Worm (Caenorhabditis elegans): ENCODE data around the gene str-243.

The str-243 gene

ce11 chrV:1488642-1489041 lies 33.9 kb upstream of the str-243 start:
- TF ChIP-seq ztf-1 (GFP tag; conservative IDR thresholded peaks at IDR 0.05) (no peak), C34F6.9 (tag; optimal IDR thresholded peaks at IDR 0.05) (peak; percentile 14)

ce11 chrV:1491510-1491909 lies 31.1 kb upstream of the str-243 start, which contains the start of gene C38C3.6:
Gene C38C3.6 (minus strand): TSS chrV:1491610.
- TF ChIP-seq R02D3.7 (tag; optimal IDR thresholded peaks at IDR 0.05) (no peak), nhr-12 (tag; optimal IDR thresholded peaks at IDR 0.05) (no peak), ZK546.5 (tag; optimal IDR thresholded peaks at IDR 0.05) (no peak), nhr-23 (tag; optimal IDR thresholded peaks at IDR 0.05) (no peak)

- no peak for TF ChIP-seq lin-11 (tag; optimal IDR thresholded peaks at IDR 0.05)
- no peak for TF ChIP-seq lsy-2 (tag; optimal IDR thresholded peaks at IDR 0.05)
- TF ChIP-seq nhr-10 (tag; optimal IDR thresholded peaks at IDR 0.05) = no peak
- TF ChIP-seq sma-3 (GFP tag; optimal IDR thresholded peaks at IDR 0.05) = no peak
Observed at ce11 chrV:1494469-1494868, 28.1 kb upstream of the str-243 start, which contains the start of gene spig-7. Gene spig-7 (plus strand): TSS chrV:1494769.

- TF ChIP-seq R02D3.7 (tag; optimal IDR thresholded peaks at IDR 0.05) (no peak), snpc-4 (tag; optimal IDR thresholded peaks at IDR 0.05) (no peak), nhr-237 (tag; optimal IDR thresholded peaks at IDR 0.05) (no peak), crh-2 (tag; optimal IDR thresholded peaks at IDR 0.05) (no peak), sma-3 (GFP tag; optimal IDR thresholded peaks at IDR 0.05) (no peak), fos-1 (tag; optimal IDR thresholded peaks at IDR 0.05) (no peak), ama-1 (optimal IDR thresholded peaks at IDR 0.05) (no peak), alr-1 (tag; optimal IDR thresholded peaks at IDR 0.05) (no peak)
Observed at ce11 chrV:1495334-1495733, 27.3 kb upstream of the str-243 start, which contains the start of gene C38C3.3. Gene C38C3.3 (plus strand): TSS chrV:1495634.

ce11 chrV:1495752-1496151 lies 26.8 kb upstream of the str-243 start:
- TF ChIP-seq ZK546.5 (tag; optimal IDR thresholded peaks at IDR 0.05) = no peak
- no peak for TF ChIP-seq dmd-4 (tag; optimal IDR thresholded peaks at IDR 0.05)
- TF ChIP-seq nhr-23 (tag; optimal IDR thresholded peaks at IDR 0.05) = no peak
- TF ChIP-seq alr-1 (tag; optimal IDR thresholded peaks at IDR 0.05) = no peak
- TF ChIP-seq skn-1 (tag; optimal IDR thresholded peaks at IDR 0.05) = no peak
- no peak for TF ChIP-seq nhr-12 (tag; optimal IDR thresholded peaks at IDR 0.05)
- TF ChIP-seq gmeb-1 (tag; optimal IDR thresholded peaks at IDR 0.05) = no peak
- no peak for TF ChIP-seq C34F6.9 (tag; optimal IDR thresholded peaks at IDR 0.05)
- TF ChIP-seq ceh-16 (tag; optimal IDR thresholded peaks at IDR 0.05) = no peak
- TF ChIP-seq nhr-25 (tag; optimal IDR thresholded peaks at IDR 0.05) = no peak
- no peak for TF ChIP-seq nhr-10 (tag; optimal IDR thresholded peaks at IDR 0.05)
- TF ChIP-seq snpc-4 (tag; optimal IDR thresholded peaks at IDR 0.05) = no peak
- no peak for TF ChIP-seq egl-27 (tag; optimal IDR thresholded peaks at IDR 0.05)
- no peak for TF ChIP-seq Y55F3AM.14 (GFP tag; optimal IDR thresholded peaks at IDR 0.05)
- TF ChIP-seq nhr-6 (tag; optimal IDR thresholded peaks at IDR 0.05) = no peak
- no peak for TF ChIP-seq mdl-1 (tag; optimal IDR thresholded peaks at IDR 0.05)
- TF ChIP-seq lsy-2 (tag; optimal IDR thresholded peaks at IDR 0.05) = no peak

ce11 chrV:1499140-1499539 lies 23.4 kb upstream of the str-243 start, which contains the start of gene sru-27:
Gene sru-27 (plus strand): TSS chrV:1499440.
- no peak for TF ChIP-seq Y55F3AM.14 (GFP tag; optimal IDR thresholded peaks at IDR 0.05)
- TF ChIP-seq lin-13 (GFP tag; optimal IDR thresholded peaks at IDR 0.05) = no peak
- no peak for TF ChIP-seq C34F6.9 (tag; optimal IDR thresholded peaks at IDR 0.05)
- TF ChIP-seq blmp-1 (tag; optimal IDR thresholded peaks at IDR 0.05; ENCODE audit: insufficient read depth) = no peak
- TF ChIP-seq elt-3 (tag; optimal IDR thresholded peaks at IDR 0.05) = no peak
- no peak for TF ChIP-seq ztf-4 (tag; optimal IDR thresholded peaks at IDR 0.05)
- no peak for TF ChIP-seq mbf-1 (tag; optimal IDR thresholded peaks at IDR 0.05)
- TF ChIP-seq crh-2 (tag; optimal IDR thresholded peaks at IDR 0.05) = no peak
- no peak for TF ChIP-seq egl-27 (tag; optimal IDR thresholded peaks at IDR 0.05)
- no peak for TF ChIP-seq nhr-23 (tag; optimal IDR thresholded peaks at IDR 0.05)
- TF ChIP-seq R02D3.7 (tag; optimal IDR thresholded peaks at IDR 0.05) = no peak
- no peak for TF ChIP-seq nhr-129 (tag; optimal IDR thresholded peaks at IDR 0.05)
- no peak for TF ChIP-seq nhr-6 (tag; optimal IDR thresholded peaks at IDR 0.05)
- TF ChIP-seq snpc-4 (tag; optimal IDR thresholded peaks at IDR 0.05) = no peak
- TF ChIP-seq lin-39 (tag; optimal IDR thresholded peaks at IDR 0.05) = no peak
